Fruit fly (Drosophila melanogaster): ENCODE results near the gene CG42526.

CG42526 gene

dm6 chr3L:9462247-9462769 is 27.1 kb upstream of the CG42526 start (continued):
- TF ChIP-seq Fer1 (GFP tag; optimal IDR thresholded peaks at IDR 0.05) = peak; percentile 95
- peak; percentile 86 for TF ChIP-seq CG12659 (GFP tag; optimal IDR thresholded peaks at IDR 0.05)
- TF ChIP-seq CG3838 (GFP tag; optimal IDR thresholded peaks at IDR 0.05) = peak; percentile 24
- TF ChIP-seq bbx (GFP tag; IDR thresholded peaks at IDR 0.05; ENCODE audit: partially characterized antibody) = peak; percentile 72
- peak; percentile 73 for TF ChIP-seq HLH3B (GFP tag; IDR thresholded peaks at IDR 0.05)

DNA sequence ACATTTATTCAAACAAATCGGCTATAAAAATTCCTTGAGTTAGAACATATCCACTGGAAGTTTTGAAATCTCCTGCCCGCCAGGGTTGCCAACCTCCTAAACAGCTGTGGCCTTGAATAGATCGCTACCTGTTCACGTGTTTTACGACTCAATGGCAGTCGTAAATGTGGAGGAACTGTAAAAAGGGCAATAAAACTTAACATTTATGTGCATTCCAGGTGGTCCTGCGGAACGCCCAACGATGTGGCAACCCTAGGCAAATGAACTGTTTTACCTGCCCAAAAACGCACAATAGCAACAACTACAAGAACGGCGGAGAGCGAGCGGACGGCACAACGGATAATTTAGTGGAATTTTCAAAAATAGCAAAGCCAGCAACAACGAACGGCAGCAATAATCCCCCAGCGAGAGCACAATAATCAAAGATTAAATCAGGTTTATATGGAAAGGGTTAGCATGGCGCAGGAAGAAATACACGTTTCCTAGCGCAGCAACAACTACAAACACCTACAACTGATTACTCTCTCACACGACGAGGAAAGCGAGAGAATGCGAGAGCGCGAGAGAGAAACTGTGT is 26.6 kb upstream of the CG42526 start:
- TF ChIP-seq Hsf (GFP tag; optimal IDR thresholded peaks at IDR 0.05) = peak; percentile 29
- TF ChIP-seq Doc3 (GFP tag; IDR thresholded peaks at IDR 0.05; ENCODE audit: partially characterized antibody) = no peak
- TF ChIP-seq CG10543 (GFP tag; optimal IDR thresholded peaks at IDR 0.05) = no peak
- 0 out of 2 replicates have a peak, but pooled peaks have one; percentile 14 for TF ChIP-seq ttk (GFP tag; IDR thresholded peaks at IDR 0.05)
- peak; percentile 98 for TF ChIP-seq CG7271 (tag; optimal IDR thresholded peaks at IDR 0.05)
- TF ChIP-seq CG14014 (GFP tag; IDR thresholded peaks at IDR 0.05) = peak; percentile 46; the same call in 1 of the 2 replicates
- no peak for TF ChIP-seq CG14860 (GFP tag; IDR thresholded peaks at IDR 0.05; ENCODE audit: partially characterized antibody)
- TF ChIP-seq CG7987 (GFP tag; optimal IDR thresholded peaks at IDR 0.05) = peak; percentile 16
- TF ChIP-seq crol (GFP tag; IDR thresholded peaks at IDR 0.05) = 0 out of 2 replicates have a peak, but pooled peaks have one; percentile 9
- no peak for TF ChIP-seq repo (GFP tag; optimal IDR thresholded peaks at IDR 0.05)
- TF ChIP-seq Rfx (GFP tag; IDR thresholded peaks at IDR 0.05) = peak; percentile 61
- TF ChIP-seq BEAF-32 (GFP tag; optimal IDR thresholded peaks at IDR 0.05) = no peak
- peak; percentile 2 for TF ChIP-seq PHDP (tag; optimal IDR thresholded peaks at IDR 0.05)
- no peak for TF ChIP-seq pan (optimal IDR thresholded peaks at IDR 0.05)
- TF ChIP-seq pan (GFP tag; optimal IDR thresholded peaks at IDR 0.05 in 1 of 2, IDR thresholded peaks at IDR 0.05 in 1 of 2) = peak in 1 of 2 experiments; percentile 41
- peak; percentile 31; the same call in 1 of the 2 replicates for TF ChIP-seq CG6689 (GFP tag; IDR thresholded peaks at IDR 0.05)
- peak in 1 of 2 experiments; percentile 96 for TF ChIP-seq Trl (optimal IDR thresholded peaks at IDR 0.05)
- TF ChIP-seq Trl (GFP tag; optimal IDR thresholded peaks at IDR 0.05) = no peak
- TF ChIP-seq aop (GFP tag; IDR thresholded peaks at IDR 0.05) = no peak
- peak; percentile 48; the same call in 1 of the 3 replicates for TF ChIP-seq mld (GFP tag; IDR thresholded peaks at IDR 0.05; ENCODE audit: partially characterized antibody)
- TF ChIP-seq CG15514 (GFP tag; optimal IDR thresholded peaks at IDR 0.05) = peak; percentile 21
- TF ChIP-seq trh (GFP tag; optimal IDR thresholded peaks at IDR 0.05) = no peak
- TF ChIP-seq Bgb (GFP tag; IDR thresholded peaks at IDR 0.05; ENCODE audit: partially characterized antibody) = peak; percentile 16; the same call in 1 of the 2 replicates
- peak; percentile 39; the same call in 1 of the 2 replicates for TF ChIP-seq CG6272 (GFP tag; IDR thresholded peaks at IDR 0.05)
- TF ChIP-seq CG8359 (GFP tag; optimal IDR thresholded peaks at IDR 0.05; ENCODE audit: borderline replicate concordance) = no peak
- no peak for TF ChIP-seq CHES-1-like (GFP tag; optimal IDR thresholded peaks at IDR 0.05)
- peak; percentile 87 for TF ChIP-seq kni (GFP tag; optimal IDR thresholded peaks at IDR 0.05)
- peak; percentile 100 for TF ChIP-seq Kr (GFP tag; optimal IDR thresholded peaks at IDR 0.05)
- 0 out of 3 replicates have a peak, but pooled peaks have one; percentile 51 for TF ChIP-seq zfh1 (GFP tag; IDR thresholded peaks at IDR 0.05)
- peak in 1 of 2 experiments; percentile 38 for TF ChIP-seq chif (GFP tag; optimal IDR thresholded peaks at IDR 0.05)
- no peak for TF ChIP-seq CG12659 (GFP tag; optimal IDR thresholded peaks at IDR 0.05)
- TF ChIP-seq Xrp1 (GFP tag; IDR thresholded peaks at IDR 0.05) = peak; percentile 57; the same call in 1 of the 2 replicates
- no peak for TF ChIP-seq MBD-R2 (GFP tag; IDR thresholded peaks at IDR 0.05)
- 0 out of 3 replicates have a peak, but pooled peaks have one; percentile 9 for TF ChIP-seq Aef1 (GFP tag; IDR thresholded peaks at IDR 0.05)
- TF ChIP-seq CG13775 (GFP tag; optimal IDR thresholded peaks at IDR 0.05) = no peak
- no peak for TF ChIP-seq Nf-YC (tag; optimal IDR thresholded peaks at IDR 0.05)
- TF ChIP-seq grau (tag; optimal IDR thresholded peaks at IDR 0.05) = no peak
- TF ChIP-seq CG33213 (GFP tag; optimal IDR thresholded peaks at IDR 0.05) = peak; percentile 29
- peak; percentile 3 for TF ChIP-seq CG9817 (tag; optimal IDR thresholded peaks at IDR 0.05)
- no peak for TF ChIP-seq CG17612 (GFP tag; IDR thresholded peaks at IDR 0.05)
- no peak for TF ChIP-seq CG18599 (GFP tag; optimal IDR thresholded peaks at IDR 0.05)
- TF ChIP-seq crc (GFP tag; optimal IDR thresholded peaks at IDR 0.05) = no peak
- peak; percentile 52 for TF ChIP-seq shn (GFP tag; optimal IDR thresholded peaks at IDR 0.05)
